Fruit fly (Drosophila melanogaster) whole organism, wandering third instar larva: Measurements from ENCODE around the gene nocte.
A peak's percentile ranks its signal among the peaks of the same experiment; 100 is the strongest.

Source experiments
- Abd-B ChIP-seq: fragments of >200 bp; optimal IDR thresholded peaks from 2 replicates; lab custom pipeline; 2017; ENCODE audit warnings: missing biosample characterization, missing genetic modification characterization
- Dfd ChIP-seq: fragments of >200 bp; optimal IDR thresholded peaks from 2 replicates; lab custom pipeline; 2017; ENCODE audit warnings: missing biosample characterization, missing genetic modification characterization
- Mio ChIP-seq: sonication (Bioruptor generic); optimal IDR thresholded peaks from 2 replicates; lab custom pipeline; 2016; ENCODE audit warnings: missing biosample characterization, missing genetic modification characterization
- OdsH ChIP-seq: fragments of 200-800 bp; sonication (Bioruptor generic); optimal IDR thresholded peaks from 2 replicates; lab custom pipeline; 2016; ENCODE audit warnings: missing biosample characterization, mild to moderate bottlenecking, missing genetic modification characterization
- Rel ChIP-seq, 2 experiments: fragments of 200-800 bp; sonication (Bioruptor generic) in 1 of 2; optimal IDR thresholded peaks; 2 replicates in 1 of 2; 3 replicates in 1 of 2; lab custom pipeline; 2016 to 2019; ENCODE audit warnings: mild to moderate bottlenecking in 2 of 2, missing biosample characterization in 2 of 2, missing genetic modification characterization in 2 of 2, moderate library complexity in 1 of 2
- Sp1 ChIP-seq: fragments of 200-800 bp; sonication (Bioruptor generic); optimal IDR thresholded peaks from 3 replicates; lab custom pipeline; 2019; ENCODE audit warnings: missing biosample characterization, mild to moderate bottlenecking, missing genetic modification characterization, moderate library complexity
- br ChIP-seq: fragments of 200-800 bp; sonication (Bioruptor generic); optimal IDR thresholded peaks from 2 replicates; lab custom pipeline; 2016; ENCODE audit warnings: missing biosample characterization, missing genetic modification characterization
- ey ChIP-seq: fragments of 200-800 bp; sonication (Bioruptor generic); optimal IDR thresholded peaks from 2 replicates; lab custom pipeline; 2016; ENCODE audit warnings: missing biosample characterization, missing genetic modification characterization
- h ChIP-seq: fragments of 200-800 bp; sonication (Bioruptor generic); optimal IDR thresholded peaks from 3 replicates; lab custom pipeline; 2016; ENCODE audit warnings: missing biosample characterization, mild to moderate bottlenecking, missing genetic modification characterization
- psq ChIP-seq: fragments of 200-800 bp; sonication (Bioruptor generic); optimal IDR thresholded peaks from 3 replicates; lab custom pipeline; 2017; ENCODE audit warnings: missing biosample characterization, mild to moderate bottlenecking, missing genetic modification characterization, moderate library complexity
- sv ChIP-seq: fragments of 200-800 bp; sonication (Bioruptor generic); optimal IDR thresholded peaks from 3 replicates; lab custom pipeline; 2016; ENCODE audit warnings: missing biosample characterization, missing genetic modification characterization
- tai ChIP-seq: sonication (Bioruptor generic); optimal IDR thresholded peaks from 2 replicates; lab custom pipeline; 2016; ENCODE audit warnings: missing biosample characterization, missing genetic modification characterization
- usp ChIP-seq: fragments of >200 bp; optimal IDR thresholded peaks from 2 replicates; lab custom pipeline; 2017; ENCODE audit warnings: missing biosample characterization, missing genetic modification characterization

dm6 chrX:10486144-10487030, 11.9 kb upstream of the nocte start:
- TF ChIP-seq usp (GFP tag; lab: Kevin White, UChicago) (no peak), Mio (GFP tag; lab: Kevin White, UChicago) (no peak), ey (GFP tag; lab: Kevin White, UChicago) (peak; percentile 71), sv (GFP tag; lab: Kevin White, UChicago) (peak; percentile 39), Sp1 (GFP tag; lab: Kevin White, UChicago) (peak; percentile 66), Rel (GFP tag; optimal IDR thresholded peaks at IDR 0.05; lab: Kevin White, UChicago) (peak; percentile 38), Rel (tag; optimal IDR thresholded peaks at IDR 0.05; lab: Kevin White, UChicago) (no peak), h (GFP tag; lab: Kevin White, UChicago) (peak; percentile 77), br (GFP tag; lab: Kevin White, UChicago) (peak; percentile 52), Dfd (GFP tag; lab: Kevin White, UChicago) (no peak), OdsH (GFP tag; lab: Kevin White, UChicago) (peak; percentile 64), Abd-B (GFP tag; lab: Kevin White, UChicago) (no peak), tai (GFP tag; lab: Kevin White, UChicago) (no peak), psq (GFP tag; lab: Kevin White, UChicago) (peak; percentile 34)
